Worm (Caenorhabditis elegans) whole organism, L4 larva: ENCODE measurements around the gene C44H9.6.

Experiments
- F26F4.8 ChIP-seq: fragments of 200-800 bp; sonication (Bioruptor generic); conservative IDR thresholded peaks from 2 replicates; pipeline ENCODE4 v1.3.6; 2022; ENCODE audit warnings: missing genetic modification characterization, missing compliant biosample characterization
- F37D6.2 ChIP-seq: sonication (generic microtip); optimal IDR thresholded peaks from 2 replicates; lab custom pipeline; 2016; ENCODE audit warnings: mild to moderate bottlenecking, missing genetic modification characterization, missing compliant biosample characterization
- R02D3.7 ChIP-seq: fragments of 150-350 bp; sonication (generic microtip); optimal IDR thresholded peaks from 3 replicates; lab custom pipeline; 2014; ENCODE audit warnings: missing biosample characterization, missing genetic modification characterization
- T26A8.4 ChIP-seq: fragments of 200-800 bp; sonication (Bioruptor generic); IDR thresholded peaks from 2 replicates; pipeline ENCODE4 v1.3.6; 2022; ENCODE audit warnings: missing genetic modification characterization, missing compliant biosample characterization
- Y5F2A.4 ChIP-seq: fragments of 200-800 bp; sonication (Bioruptor generic); optimal IDR thresholded peaks from 2 replicates; lab custom pipeline; 2018; ENCODE audit warnings: mild to moderate bottlenecking, missing genetic modification characterization, missing compliant biosample characterization
- ZK546.5 ChIP-seq, 2 experiments: sonication (generic microtip); optimal IDR thresholded peaks; 2 replicates each; lab custom pipeline; 2017; ENCODE audit warnings: missing biosample characterization in 2 of 2, missing genetic modification characterization in 2 of 2
- aha-1 ChIP-seq: fragments of 150-350 bp; peaks from one replicate; lab custom pipeline; 2014; ENCODE audit warnings: missing biosample characterization, missing genetic modification characterization
- aly-2 ChIP-seq: sonication (generic microtip); optimal IDR thresholded peaks from 2 replicates; lab custom pipeline; 2018; ENCODE audit warnings: missing biosample characterization, missing genetic modification characterization
- attf-4 ChIP-seq: sonication (generic microtip); optimal IDR thresholded peaks from 3 replicates; lab custom pipeline; 2017; ENCODE audit warnings: missing biosample characterization, missing genetic modification characterization
- ceh-20 ChIP-seq: fragments of 200-800 bp; sonication (Bioruptor generic); IDR thresholded peaks from 2 replicates; pipeline ENCODE4 v1.3.6; 2022; ENCODE audit warnings: missing genetic modification reagents, missing genetic modification characterization, missing compliant biosample characterization
- ceh-28 ChIP-seq: fragments of 150-350 bp; optimal IDR thresholded peaks from 2 replicates; lab custom pipeline; 2014; ENCODE audit warnings: missing biosample characterization, missing genetic modification reagents, missing genetic modification characterization
- ceh-32 ChIP-seq: sonication (generic microtip); optimal IDR thresholded peaks from 2 replicates; lab custom pipeline; 2016; ENCODE audit warnings: mild to moderate bottlenecking, missing genetic modification characterization, missing compliant biosample characterization; ENCODE audit not compliant: poor library complexity
- ceh-44 ChIP-seq: fragments of 200-800 bp; sonication (Bioruptor generic); IDR thresholded peaks from 2 replicates; pipeline ENCODE4 v1.3.6; 2022; ENCODE audit warnings: missing genetic modification reagents, missing genetic modification characterization, missing compliant biosample characterization
- ceh-62 ChIP-seq: sonication (generic microtip); optimal IDR thresholded peaks from 2 replicates; lab custom pipeline; 2017; ENCODE audit warnings: missing biosample characterization, missing genetic modification characterization
- ceh-82 ChIP-seq: sonication (generic microtip); optimal IDR thresholded peaks from 2 replicates; lab custom pipeline; 2017; ENCODE audit warnings: missing biosample characterization, missing genetic modification characterization
- ces-1 ChIP-seq: fragments of 150-350 bp; sonication (generic microtip); optimal IDR thresholded peaks from 4 replicates; lab custom pipeline; 2014; ENCODE audit warnings: missing biosample characterization, missing genetic modification reagents, missing genetic modification characterization
- cey-2 ChIP-seq: sonication (generic microtip); optimal IDR thresholded peaks from 3 replicates; lab custom pipeline; 2017; ENCODE audit warnings: missing genetic modification characterization, mild to moderate bottlenecking, missing compliant biosample characterization, antibody characterized with exemption, borderline replicate concordance; ENCODE audit not compliant: insufficient read depth
- daf-12 ChIP-seq: fragments of 150-350 bp; optimal IDR thresholded peaks from 2 replicates; lab custom pipeline; 2014; ENCODE audit warnings: missing biosample characterization, missing genetic modification reagents, missing genetic modification characterization
- daf-16 ChIP-seq, 3 experiments: sonication (generic microtip); optimal IDR thresholded peaks; 2 replicates each; lab custom pipeline; 2016 to 2017; ENCODE audit warnings: missing genetic modification characterization in 3 of 3, missing genetic modification reagents in 3 of 3, mild to moderate bottlenecking in 2 of 3, missing compliant biosample characterization in 2 of 3, missing biosample characterization in 1 of 3, moderate library complexity in 1 of 3
- daf-19 ChIP-seq: fragments of 200-800 bp; sonication (Bioruptor generic); conservative IDR thresholded peaks from 2 replicates; pipeline ENCODE4 v1.3.6; 2022; ENCODE audit warnings: missing genetic modification characterization, missing compliant biosample characterization
- daf-8 ChIP-seq: fragments of 200-800 bp; sonication (Bioruptor generic); IDR thresholded peaks from 2 replicates; pipeline ENCODE4 v1.3.6; 2022; ENCODE audit warnings: missing genetic modification characterization, missing compliant biosample characterization
- dmd-6 ChIP-seq: fragments of 200-800 bp; sonication (Bioruptor generic); IDR thresholded peaks from 2 replicates; pipeline ENCODE4 v1.3.6; 2022; ENCODE audit warnings: missing genetic modification reagents, missing genetic modification characterization, missing compliant biosample characterization
- dmd-9 ChIP-seq: fragments of 200-800 bp; sonication (Bioruptor generic); IDR thresholded peaks from 2 replicates; pipeline ENCODE4 v1.3.6; 2022; ENCODE audit warnings: missing genetic modification reagents, missing genetic modification characterization, missing compliant biosample characterization
- fos-1 ChIP-seq: fragments of 150-350 bp; optimal IDR thresholded peaks from 2 replicates; lab custom pipeline; 2014; ENCODE audit warnings: missing biosample characterization, missing genetic modification characterization
- hif-1 ChIP-seq, 2 experiments: sonication (generic microtip); optimal IDR thresholded peaks; 2 replicates each; lab custom pipeline; 2016 to 2017; ENCODE audit warnings: missing compliant biosample characterization in 2 of 2, missing genetic modification characterization in 2 of 2, missing genetic modification reagents in 2 of 2, missing genotype in 2 of 2, mild to moderate bottlenecking in 1 of 2
- hlh-30 ChIP-seq: sonication (generic microtip); optimal IDR thresholded peaks from 2 replicates; lab custom pipeline; 2017; ENCODE audit warnings: antibody characterized with exemption, mild to moderate bottlenecking, missing genetic modification characterization, missing compliant biosample characterization; ENCODE audit not compliant: insufficient read depth
- jun-1 ChIP-seq: fragments of 150-350 bp; optimal IDR thresholded peaks from 2 replicates; lab custom pipeline; 2014; ENCODE audit warnings: missing biosample characterization, missing genetic modification reagents, missing genetic modification characterization
- lin-13 ChIP-seq: fragments of 150-350 bp; optimal IDR thresholded peaks from 2 replicates; lab custom pipeline; 2014; ENCODE audit warnings: missing biosample characterization, missing genetic modification reagents, missing genetic modification characterization
- lin-29 ChIP-seq: fragments of 200-800 bp; sonication (Bioruptor generic); IDR thresholded peaks from 2 replicates; pipeline ENCODE4 v1.3.6; 2022; ENCODE audit warnings: missing genetic modification reagents, missing genetic modification characterization, missing compliant biosample characterization
- lin-38 ChIP-seq: fragments of 200-800 bp; sonication (Bioruptor generic); IDR thresholded peaks from 2 replicates; pipeline ENCODE4 v1.3.6; 2022; ENCODE audit warnings: missing genetic modification reagents, missing genetic modification characterization, missing compliant biosample characterization
- lin-39 ChIP-seq: fragments of 150-350 bp; optimal IDR thresholded peaks from 2 replicates; lab custom pipeline; 2014; ENCODE audit warnings: missing biosample characterization, missing genetic modification reagents, missing genetic modification characterization
- lsy-2 ChIP-seq, 2 experiments: fragments of 150-350 bp in 1 of 2; sonication (generic microtip) in 1 of 2; optimal IDR thresholded peaks; 2 replicates each; lab custom pipeline; 2014 to 2017; ENCODE audit warnings: missing biosample characterization in 2 of 2, missing genetic modification characterization in 2 of 2
- madf-5 ChIP-seq, 2 experiments: fragments of 200-800 bp; sonication (Bioruptor generic); IDR thresholded peaks; 2 replicates each; pipeline ENCODE4 v1.3.6; 2022; ENCODE audit warnings: missing compliant biosample characterization in 2 of 2, missing genetic modification characterization in 2 of 2
- madf-9 ChIP-seq: fragments of 200-800 bp; sonication (Bioruptor generic); conservative IDR thresholded peaks from 2 replicates; pipeline ENCODE4 v1.3.6; 2022; ENCODE audit warnings: missing genetic modification reagents, missing genetic modification characterization, missing compliant biosample characterization
- nhr-237 ChIP-seq: sonication (generic microtip); optimal IDR thresholded peaks from 2 replicates; lab custom pipeline; 2017; ENCODE audit warnings: missing biosample characterization, missing genetic modification characterization
- nhr-28 ChIP-seq: fragments of 150-350 bp; optimal IDR thresholded peaks from 2 replicates; lab custom pipeline; 2014; ENCODE audit warnings: missing biosample characterization, missing genetic modification characterization
- nhr-48 ChIP-seq: sonication (generic microtip); optimal IDR thresholded peaks from 2 replicates; lab custom pipeline; 2016; ENCODE audit warnings: mild to moderate bottlenecking, missing genetic modification characterization, missing compliant biosample characterization
- nhr-77 ChIP-seq: fragments of 150-350 bp; optimal IDR thresholded peaks from 2 replicates; lab custom pipeline; 2014; ENCODE audit warnings: missing biosample characterization, missing genetic modification characterization
- pha-4 ChIP-seq, 2 experiments: fragments of 150-350 bp in 1 of 2; fragments of 200-800 bp in 1 of 2; sonication (Bioruptor generic) in 1 of 2; IDR thresholded peaks in 1 of 2; optimal IDR thresholded peaks in 1 of 2; 2 replicates each; pipeline versions ENCODE4 v1.3.6 to Lab custom; 2014 to 2022; ENCODE audit warnings: missing genetic modification characterization in 2 of 2, missing genetic modification reagents in 2 of 2, missing biosample characterization in 1 of 2, missing compliant biosample characterization in 1 of 2
- php-3 ChIP-seq: fragments of 200-800 bp; sonication (Bioruptor generic); IDR thresholded peaks from 2 replicates; pipeline ENCODE4 v1.3.6; 2022; ENCODE audit warnings: missing genetic modification reagents, missing genetic modification characterization, missing compliant biosample characterization
- pqm-1 ChIP-seq: sonication (generic microtip); optimal IDR thresholded peaks from 2 replicates; lab custom pipeline; 2017; ENCODE audit warnings: missing biosample characterization, missing genetic modification characterization
- saeg-2 ChIP-seq: fragments of 200-800 bp; sonication (Bioruptor generic); IDR thresholded peaks from 2 replicates; pipeline ENCODE4 v1.3.6; 2022; ENCODE audit warnings: missing genetic modification reagents, missing genetic modification characterization, missing compliant biosample characterization
- spr-1 ChIP-seq: sonication (generic microtip); optimal IDR thresholded peaks from 2 replicates; lab custom pipeline; 2016; ENCODE audit warnings: mild to moderate bottlenecking, missing genetic modification characterization, missing compliant biosample characterization
- spr-3 ChIP-seq: fragments of 200-800 bp; sonication (Bioruptor generic); optimal IDR thresholded peaks from 2 replicates; lab custom pipeline; 2018; ENCODE audit warnings: mild to moderate bottlenecking, missing genetic modification characterization, missing compliant biosample characterization
- tra-1 ChIP-seq: fragments of 200-800 bp; sonication (Bioruptor generic); IDR thresholded peaks from 2 replicates; pipeline ENCODE4 v1.3.6; 2022; ENCODE audit warnings: missing genetic modification reagents, missing genetic modification characterization, missing compliant biosample characterization
- unc-39 ChIP-seq: sonication (generic microtip); optimal IDR thresholded peaks from 2 replicates; lab custom pipeline; 2017; ENCODE audit warnings: missing biosample characterization, missing genetic modification characterization
- vab-7 ChIP-seq: fragments of 200-800 bp; sonication (Bioruptor generic); IDR thresholded peaks from 2 replicates; pipeline ENCODE4 v1.3.6; 2022; ENCODE audit warnings: missing genetic modification reagents, missing genetic modification characterization, missing compliant biosample characterization
- zag-1 ChIP-seq: fragments of 150-350 bp; optimal IDR thresholded peaks from 2 replicates; lab custom pipeline; 2014; ENCODE audit warnings: missing biosample characterization, missing genetic modification characterization
- zip-11 ChIP-seq: fragments of 200-800 bp; sonication (Bioruptor generic); IDR thresholded peaks from 2 replicates; pipeline ENCODE4 v1.3.6; 2022; ENCODE audit warnings: missing genetic modification characterization, missing compliant biosample characterization
- zip-2 ChIP-seq: fragments of 150-350 bp; optimal IDR thresholded peaks from 2 replicates; lab custom pipeline; 2014; ENCODE audit warnings: missing biosample characterization, missing genetic modification characterization

C44H9.6 gene

DNA sequence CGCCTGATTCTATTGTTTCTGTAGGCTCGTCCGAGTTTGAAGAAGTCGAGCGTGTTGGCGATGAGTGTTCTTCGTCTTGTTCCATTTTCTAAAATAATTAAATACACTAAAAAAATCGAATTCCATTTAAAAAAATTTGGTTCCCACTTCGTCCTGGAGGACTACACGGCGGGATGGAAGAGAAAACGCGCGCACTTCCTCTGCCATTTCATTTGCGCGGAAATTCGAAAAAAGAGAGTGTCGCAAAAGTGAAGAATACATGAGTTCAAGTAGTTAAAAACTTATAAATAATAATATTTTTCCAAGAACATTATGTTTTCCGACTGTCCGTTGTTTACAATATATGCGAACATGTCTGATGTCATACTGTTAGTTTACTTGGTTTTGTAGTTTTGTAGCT is 24.8 kb upstream of the C44H9.6 start, which contains the start of gene T07F10.3 (continued):
- TF ChIP-seq F26F4.8 (GFP tag; lab: Robert Waterston, UW) = no peak
- TF ChIP-seq ceh-28 (tag; lab: Kevin White, UChicago) = no peak
- no peak; a peak in 1 of 4 replicates for TF ChIP-seq madf-5 (GFP tag; IDR thresholded peaks at IDR 0.05; lab: Robert Waterston, UW)
- no peak for TF ChIP-seq daf-8 (GFP tag; lab: Robert Waterston, UW)
- TF ChIP-seq nhr-28 = peak; percentile 69
- TF ChIP-seq zip-2 = no peak
- TF ChIP-seq madf-9 = peak; percentile 87
- TF ChIP-seq R02D3.7 = no peak
- TF ChIP-seq dmd-6 (GFP tag; lab: Robert Waterston, UW) = peak; percentile 86
- peak; percentile 93 for TF ChIP-seq dmd-9 (GFP tag; lab: Robert Waterston, UW)
- TF ChIP-seq T26A8.4 (GFP tag; lab: Robert Waterston, UW) = peak; percentile 80
- TF ChIP-seq pha-4 (GFP tag; IDR thresholded peaks at IDR 0.05; lab: Robert Waterston, UW) = peak; percentile 59; the same call in 1 of the 2 replicates
- no peak for TF ChIP-seq pha-4 (tag; optimal IDR thresholded peaks at IDR 0.05; lab: Kevin White, UChicago)
- TF ChIP-seq ZK546.5 (tag; optimal IDR thresholded peaks at IDR 0.05; lab: Kevin White, UChicago) = no peak
- no peak for TF ChIP-seq aha-1 (tag; lab: Kevin White, UChicago)
- TF ChIP-seq zag-1 (tag; lab: Kevin White, UChicago) = no peak
- TF ChIP-seq lin-29 (GFP tag; lab: Robert Waterston, UW) = no peak
- no peak for TF ChIP-seq ceh-62 (tag; lab: Kevin White, UChicago)
- TF ChIP-seq nhr-48 (tag; lab: Kevin White, UChicago) = peak; percentile 51
- peak; percentile 25 for TF ChIP-seq ces-1 (GFP tag; lab: Kevin White, UChicago)
- no peak for TF ChIP-seq aly-2 (tag; lab: Kevin White, UChicago)
- peak; percentile 57; the same call in 1 of the 2 replicates for TF ChIP-seq vab-7
- no peak for TF ChIP-seq lin-39
- peak in 1 of 2 experiments; percentile 94 for TF ChIP-seq hif-1 (tag; optimal IDR thresholded peaks at IDR 0.05; lab: Kevin White, UChicago)
- TF ChIP-seq F37D6.2 (tag; lab: Kevin White, UChicago) = peak; percentile 47
- TF ChIP-seq unc-39 = no peak
- TF ChIP-seq daf-16 (GFP tag; optimal IDR thresholded peaks at IDR 0.05; lab: Kevin White, UChicago) = peak in 1 of 2 experiments; percentile 41
- peak; percentile 41 for TF ChIP-seq daf-16 (tag; optimal IDR thresholded peaks at IDR 0.05; lab: Kevin White, UChicago)
- no peak for TF ChIP-seq ceh-82 (tag; lab: Kevin White, UChicago)
- peak; percentile 45 for TF ChIP-seq spr-3 (GFP tag; lab: Kevin White, UChicago)
- TF ChIP-seq zip-11 (GFP tag; lab: Robert Waterston, UW) = no peak
- TF ChIP-seq ceh-20 (GFP tag; lab: Robert Waterston, UW) = peak; percentile 71
- TF ChIP-seq pqm-1 (tag; lab: Kevin White, UChicago) = no peak
- no peak for TF ChIP-seq ceh-32
- peak; percentile 46; the same call in 1 of the 2 replicates for TF ChIP-seq ceh-44 (GFP tag; lab: Robert Waterston, UW)
- peak; percentile 81 for TF ChIP-seq lin-38
- TF ChIP-seq spr-1 = peak; percentile 69
- 0 out of 2 replicates have a peak, but pooled peaks have one; percentile 29 for TF ChIP-seq php-3 (GFP tag; lab: Robert Waterston, UW)
- TF ChIP-seq jun-1 = no peak
- TF ChIP-seq fos-1 (tag; lab: Kevin White, UChicago) = no peak
- no peak for TF ChIP-seq nhr-237 (tag; lab: Kevin White, UChicago)
- peak; percentile 70; the same call in 1 of the 2 replicates for TF ChIP-seq tra-1
- no peak for TF ChIP-seq attf-4 (tag; lab: Kevin White, UChicago)
- no peak for TF ChIP-seq lin-13 (GFP tag; lab: Kevin White, UChicago)
- TF ChIP-seq nhr-77 (tag; lab: Kevin White, UChicago) = peak; percentile 45
- 0 out of 2 replicates have a peak, but pooled peaks have one; percentile 38 for TF ChIP-seq saeg-2
- no peak for TF ChIP-seq lsy-2 (tag; optimal IDR thresholded peaks at IDR 0.05; lab: Kevin White, UChicago)
- TF ChIP-seq hlh-30 (tag; lab: Kevin White, UChicago) = no peak
- no peak for TF ChIP-seq cey-2 (tag; lab: Kevin White, UChicago)
- TF ChIP-seq Y5F2A.4 (GFP tag; lab: Kevin White, UChicago) = no peak
- TF ChIP-seq daf-12 (tag; lab: Kevin White, UChicago) = no peak
- no peak for TF ChIP-seq daf-19
